Fruit fly (Drosophila melanogaster) whole organism, adult: ENCODE measurements around the gene Lcp65Ab1.

Experiments used
- CG11617 ChIP-seq: fragments of 200-800 bp; sonication (Bioruptor generic); optimal IDR thresholded peaks from 2 replicates; lab custom pipeline; 2017; ENCODE audit warnings: mild to moderate bottlenecking, missing biosample characterization, missing genetic modification reagents, missing genetic modification characterization
- CG12768 ChIP-seq: fragments of 200-800 bp; sonication (Bioruptor generic); optimal IDR thresholded peaks from 2 replicates; lab custom pipeline; 2017; ENCODE audit warnings: missing biosample characterization, missing genetic modification characterization, mild to moderate bottlenecking, moderate library complexity, missing genetic modification reagents
- CG14711 ChIP-seq: fragments of 200-800 bp; sonication (Bioruptor generic); optimal IDR thresholded peaks from 2 replicates; lab custom pipeline; 2018; ENCODE audit warnings: missing biosample characterization, mild to moderate bottlenecking, missing genetic modification characterization, moderate library complexity
- CG1620 ChIP-seq: fragments of 200-800 bp; sonication (Bioruptor generic); optimal IDR thresholded peaks from 2 replicates; lab custom pipeline; 2016; ENCODE audit warnings: missing biosample characterization, missing genetic modification characterization
- CG33017 ChIP-seq: fragments of 200-800 bp; sonication (Bioruptor generic); optimal IDR thresholded peaks from 2 replicates; lab custom pipeline; 2018; ENCODE audit warnings: missing biosample characterization, mild to moderate bottlenecking, missing genetic modification characterization, moderate library complexity
- CG5204 ChIP-seq: fragments of 200-800 bp; sonication (Bioruptor generic); optimal IDR thresholded peaks from 2 replicates; lab custom pipeline; 2016; ENCODE audit warnings: missing biosample characterization, missing genetic modification characterization
- CG7045 ChIP-seq: fragments of 200-800 bp; sonication (Bioruptor generic); optimal IDR thresholded peaks from 2 replicates; lab custom pipeline; 2017; ENCODE audit warnings: missing biosample characterization, mild to moderate bottlenecking, missing genetic modification characterization
- CG7101 ChIP-seq: fragments of 200-800 bp; sonication (Bioruptor generic); optimal IDR thresholded peaks from 2 replicates; lab custom pipeline; 2018; ENCODE audit warnings: missing biosample characterization, mild to moderate bottlenecking, missing genetic modification characterization, moderate library complexity
- Clk ChIP-seq: fragments of 200-800 bp; sonication (Bioruptor generic); optimal IDR thresholded peaks from 2 replicates; lab custom pipeline; 2017; ENCODE audit warnings: missing biosample characterization, missing genetic modification characterization
- Crg-1 ChIP-seq: fragments of 200-800 bp; sonication (Bioruptor generic); optimal IDR thresholded peaks from 2 replicates; lab custom pipeline; 2016; ENCODE audit warnings: missing biosample characterization, missing genetic modification characterization
- Hr96 ChIP-seq: fragments of 200-800 bp; sonication (Bioruptor generic); optimal IDR thresholded peaks from 2 replicates; lab custom pipeline; 2016; ENCODE audit warnings: missing biosample characterization, missing genetic modification characterization
- Mnt ChIP-seq: fragments of 200-800 bp; sonication (Bioruptor generic); optimal IDR thresholded peaks from 2 replicates; lab custom pipeline; 2016; ENCODE audit warnings: missing biosample characterization, mild to moderate bottlenecking, missing genetic modification characterization
- bab1 ChIP-seq: fragments of 200-800 bp; sonication (Bioruptor generic); optimal IDR thresholded peaks from 3 replicates; lab custom pipeline; 2019; ENCODE audit warnings: missing biosample characterization, mild to moderate bottlenecking, missing genetic modification characterization, moderate library complexity
- cic ChIP-seq: fragments of 200-800 bp; sonication (Bioruptor generic); optimal IDR thresholded peaks from 2 replicates; lab custom pipeline; 2017; ENCODE audit warnings: missing biosample characterization, mild to moderate bottlenecking, missing genetic modification characterization, moderate library complexity
- cnc ChIP-seq, 2 experiments: fragments of >200 bp; optimal IDR thresholded peaks; 2 replicates each; lab custom pipeline; 2017
- kay ChIP-seq: fragments of 200-800 bp; sonication (Bioruptor generic); peaks from one replicate; lab custom pipeline; 2016; ENCODE audit warnings: missing biosample characterization, missing genetic modification characterization, borderline replicate concordance
- ovo ChIP-seq: fragments of 200-800 bp; sonication (Bioruptor generic); optimal IDR thresholded peaks from 2 replicates; lab custom pipeline; 2016; ENCODE audit warnings: missing biosample characterization, missing genetic modification characterization
- pad ChIP-seq: fragments of 200-800 bp; sonication (Bioruptor generic); optimal IDR thresholded peaks from 3 replicates; lab custom pipeline; 2017; ENCODE audit warnings: missing biosample characterization, missing genetic modification characterization, mild to moderate bottlenecking, moderate library complexity, missing genetic modification reagents
- tj ChIP-seq: fragments of 200-800 bp; sonication (Bioruptor generic); optimal IDR thresholded peaks from 3 replicates; lab custom pipeline; 2017; ENCODE audit warnings: missing biosample characterization, mild to moderate bottlenecking, missing genetic modification characterization, moderate library complexity
- toe ChIP-seq: fragments of 200-800 bp; sonication (Bioruptor generic); optimal IDR thresholded peaks from 2 replicates; lab custom pipeline; 2016; ENCODE audit warnings: missing biosample characterization, missing genetic modification characterization

Gene Lcp65Ab1

DNA sequence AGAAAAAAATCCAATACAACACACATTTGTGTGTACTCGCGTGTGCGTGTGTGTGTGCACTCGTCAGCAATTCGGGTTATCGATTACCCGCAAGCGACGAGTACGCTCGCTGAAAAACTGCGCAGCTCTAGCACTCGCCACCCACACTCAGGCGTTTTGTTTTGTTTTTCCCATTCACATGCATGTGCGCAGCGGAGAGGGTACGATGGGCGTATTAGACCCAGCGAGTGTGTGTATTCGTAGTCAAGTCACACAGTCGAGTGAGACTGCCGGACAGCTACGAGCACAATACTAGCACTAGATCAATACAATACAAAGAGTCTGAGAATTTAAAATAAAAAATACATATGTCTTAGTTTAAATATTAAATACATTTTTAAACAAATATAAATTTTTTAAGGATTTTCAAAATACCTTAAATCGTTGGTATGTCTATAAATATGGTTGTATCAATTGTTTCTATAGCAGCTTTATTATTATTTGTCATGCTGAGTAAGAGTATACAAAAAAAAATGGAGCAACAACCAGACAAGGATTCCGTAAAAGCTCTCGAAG, 35.6 kb downstream of the Lcp65Ab1 start, which contains the start of the genes D19B and CG43293:
D19B (minus strand) TSS at position 37 of the 555 bp plus-strand sequence.
CG43293 (plus strand) TSS at position 306 of the 555 bp plus-strand sequence.
- peak; percentile 60 for TF ChIP-seq toe (GFP tag; lab: Kevin White, UChicago)
- TF ChIP-seq CG7045 (GFP tag; lab: Kevin White, UChicago), result peak; percentile 78
- TF ChIP-seq cic (GFP tag; lab: Kevin White, UChicago), result peak; percentile 98
- peak; percentile 64 for TF ChIP-seq CG5204 (GFP tag; lab: Kevin White, UChicago)
- peak; percentile 74 for TF ChIP-seq CG14711 (tag; lab: Kevin White, UChicago)
- peak; percentile 76 for TF ChIP-seq CG12768
- peak; percentile 3 for TF ChIP-seq ovo (GFP tag; lab: Kevin White, UChicago)
- TF ChIP-seq CG7101 (tag; lab: Kevin White, UChicago), result peak; percentile 74
- no peak for TF ChIP-seq cnc (optimal IDR thresholded peaks at IDR 0.05; lab: Kevin White, UChicago)
- TF ChIP-seq pad, result peak; percentile 54
- TF ChIP-seq CG33017 (tag; lab: Kevin White, UChicago), result peak; percentile 75
- peak; percentile 84 for TF ChIP-seq bab1 (GFP tag; lab: Kevin White, UChicago)
- TF ChIP-seq Crg-1 (GFP tag; lab: Kevin White, UChicago), result peak; percentile 54
- TF ChIP-seq Mnt, result peak; percentile 100
- TF ChIP-seq CG1620, result peak; percentile 76
- peak; percentile 66 for TF ChIP-seq Clk (GFP tag; lab: Kevin White, UChicago)
- peak; percentile 78 for TF ChIP-seq tj
- peak; percentile 65 for TF ChIP-seq Hr96 (GFP tag; lab: Kevin White, UChicago)
- peak; percentile 82 for TF ChIP-seq CG11617 (GFP tag; lab: Kevin White, UChicago)
- no peak for TF ChIP-seq kay

- peak; percentile 60 for TF ChIP-seq CG1620
- TF ChIP-seq CG11617 (GFP tag; lab: Kevin White, UChicago), result peak; percentile 61
- TF ChIP-seq kay, result no peak
- no peak for TF ChIP-seq ovo (GFP tag; lab: Kevin White, UChicago)
- peak; percentile 24 for TF ChIP-seq tj
- no peak for TF ChIP-seq Clk (GFP tag; lab: Kevin White, UChicago)
- peak; percentile 53 for TF ChIP-seq toe (GFP tag; lab: Kevin White, UChicago)
- no peak for TF ChIP-seq Crg-1 (GFP tag; lab: Kevin White, UChicago)
- peak; percentile 79 for TF ChIP-seq bab1 (GFP tag; lab: Kevin White, UChicago)
- TF ChIP-seq CG33017 (tag; lab: Kevin White, UChicago), result peak; percentile 70
- TF ChIP-seq CG7045 (GFP tag; lab: Kevin White, UChicago), result peak; percentile 27
- TF ChIP-seq CG5204 (GFP tag; lab: Kevin White, UChicago), result peak; percentile 33
- TF ChIP-seq pad, result no peak
- peak; percentile 31 for TF ChIP-seq Hr96 (GFP tag; lab: Kevin White, UChicago)
- TF ChIP-seq Mnt, result peak; percentile 49
- no peak for TF ChIP-seq cnc (optimal IDR thresholded peaks at IDR 0.05; lab: Kevin White, UChicago)
- peak; percentile 72 for TF ChIP-seq CG7101 (tag; lab: Kevin White, UChicago)
- peak; percentile 1 for TF ChIP-seq CG12768
- TF ChIP-seq CG14711 (tag; lab: Kevin White, UChicago), result peak; percentile 27
- TF ChIP-seq cic (GFP tag; lab: Kevin White, UChicago), result no peak
These were observed 39.9 kb downstream of the Lcp65Ab1 start, which contains the start of the genes D19A and CG7386 for dm6 chr3L:6188995-6189927. D19A (minus strand) TSS chr3L:6189123. CG7386 (plus strand) TSS chr3L:6189745.

DNA sequence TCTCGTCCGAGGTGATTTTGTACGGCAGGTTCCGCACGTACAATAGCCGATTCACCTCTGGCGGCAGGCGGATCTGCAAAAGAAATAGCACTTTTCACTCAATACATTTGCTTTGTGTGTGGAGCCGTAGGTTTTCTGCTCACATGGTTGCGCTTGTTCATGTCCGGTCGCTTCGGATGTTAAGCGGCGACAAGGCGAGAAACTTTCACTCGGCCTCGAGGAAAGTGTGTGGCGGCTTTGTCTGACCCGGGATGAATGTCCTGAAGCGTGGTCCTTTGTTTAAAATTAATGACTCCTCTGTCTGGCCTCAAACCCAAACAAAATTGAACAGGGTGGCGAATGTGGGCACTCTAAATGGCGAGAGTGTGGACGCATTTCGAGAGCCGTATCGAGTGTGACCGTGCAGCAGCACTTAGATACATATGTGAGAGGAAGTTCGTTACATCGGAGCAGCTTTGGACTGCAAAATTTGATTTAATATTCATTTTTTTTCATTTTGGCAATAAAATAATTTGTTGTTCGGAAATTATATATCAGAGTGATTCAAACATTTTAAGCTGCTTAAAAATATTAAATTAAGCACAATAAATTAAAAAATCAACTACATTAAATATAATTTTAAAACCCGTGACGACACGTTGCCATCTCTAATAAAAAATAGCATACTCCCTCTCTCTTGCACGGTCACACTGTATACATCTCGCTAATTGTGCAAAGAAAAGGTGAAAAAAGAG, 43.6 kb downstream of the Lcp65Ab1 start, which contains the start of the genes Sf3b6 and Tnpo:
Sf3b6 (minus strand) TSS at position 358 of the 734 bp plus-strand sequence.
Tnpo (plus strand) TSS at position 659 of the 734 bp plus-strand sequence.
- TF ChIP-seq bab1 (GFP tag; lab: Kevin White, UChicago) (peak; percentile 70), toe (GFP tag; lab: Kevin White, UChicago) (peak; percentile 90), CG11617 (GFP tag; lab: Kevin White, UChicago) (peak; percentile 85), CG5204 (GFP tag; lab: Kevin White, UChicago) (peak; percentile 78), CG33017 (tag; lab: Kevin White, UChicago) (peak; percentile 75), CG1620 (peak; percentile 84), Crg-1 (GFP tag; lab: Kevin White, UChicago) (peak; percentile 74), cnc (optimal IDR thresholded peaks at IDR 0.05; lab: Kevin White, UChicago) (no peak), cic (GFP tag; lab: Kevin White, UChicago) (no peak), kay (no peak), CG12768 (peak; percentile 84), Mnt (peak; percentile 52), CG14711 (tag; lab: Kevin White, UChicago) (peak; percentile 72), pad (peak; percentile 66), Clk (GFP tag; lab: Kevin White, UChicago) (peak; percentile 79), ovo (GFP tag; lab: Kevin White, UChicago) (peak; percentile 73), Hr96 (GFP tag; lab: Kevin White, UChicago) (peak; percentile 78), tj (peak; percentile 67), CG7101 (tag; lab: Kevin White, UChicago) (peak; percentile 86), CG7045 (GFP tag; lab: Kevin White, UChicago) (peak; percentile 77)

DNA sequence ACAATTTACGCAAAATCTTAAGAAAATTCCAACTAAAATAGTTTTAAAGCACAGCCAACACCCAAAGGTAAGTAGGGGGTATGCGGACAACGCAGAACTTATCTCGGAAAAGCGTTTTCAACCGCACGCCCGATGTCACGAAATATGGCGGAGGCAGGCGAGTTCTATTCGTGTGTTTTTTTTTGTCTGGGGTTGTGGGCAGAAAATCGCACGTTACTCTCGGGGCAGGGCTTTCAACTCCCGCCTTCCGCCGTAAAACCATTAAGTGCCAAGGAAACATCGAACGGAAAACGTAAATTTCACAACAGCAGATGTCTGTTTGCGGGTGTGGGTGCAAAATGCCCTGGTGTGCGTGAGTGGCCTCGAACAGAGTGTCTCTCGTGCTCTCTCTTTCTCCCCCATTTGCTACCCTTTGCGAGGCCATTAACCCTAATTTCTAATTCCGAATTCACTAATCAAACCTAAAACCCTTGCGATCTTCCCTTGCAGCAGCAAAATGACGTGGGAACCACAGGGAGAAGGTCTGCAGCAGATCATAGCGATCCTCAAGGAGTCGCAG, 44.3 kb downstream of the Lcp65Ab1 start:
- TF ChIP-seq toe (GFP tag; lab: Kevin White, UChicago), result no peak
- no peak for TF ChIP-seq Mnt
- TF ChIP-seq ovo (GFP tag; lab: Kevin White, UChicago), result peak; percentile 21
- no peak for TF ChIP-seq Hr96 (GFP tag; lab: Kevin White, UChicago)
- no peak for TF ChIP-seq CG1620
- TF ChIP-seq cic (GFP tag; lab: Kevin White, UChicago), result no peak
